Worm (Caenorhabditis elegans): ENCODE results near the gene ZK673.4.
"Not testable (repeated sequence)": the region's sequence is repeated elsewhere in the genome, so short reads cannot be mapped to it uniquely, and the experiment has no call there.

ZK673.4 gene

ce11 chrII:10490329-10490728, 37.6 kb downstream of the ZK673.4 start, which contains the start of gene clec-61:
clec-61 (minus strand) TSS chrII:10490537.
- TF ChIP-seq spr-1 (tag; optimal IDR thresholded peaks at IDR 0.05) (no peak), spr-3 (GFP tag; optimal IDR thresholded peaks at IDR 0.05) (no peak), dpl-1 (GFP tag; optimal IDR thresholded peaks at IDR 0.05) (no peak), lin-1 (GFP tag; IDR thresholded peaks at IDR 0.05) (no peak), hmg-1.1 (GFP tag; IDR thresholded peaks at IDR 0.05) (no peak), ceh-82 (tag; optimal IDR thresholded peaks at IDR 0.05) (no peak), ceh-32 (tag; optimal IDR thresholded peaks at IDR 0.05; ENCODE audit: poor library complexity) (no peak), ztf-7 (tag; optimal IDR thresholded peaks at IDR 0.05) (no peak), fos-1 (tag; optimal IDR thresholded peaks at IDR 0.05) (no peak), nhr-41 (GFP tag; IDR thresholded peaks at IDR 0.05) (no peak), hlh-30 (tag; optimal IDR thresholded peaks at IDR 0.05; ENCODE audit: insufficient read depth) (no peak), mxl-2 (GFP tag; conservative IDR thresholded peaks at IDR 0.05) (no peak), nhr-28 (tag; optimal IDR thresholded peaks at IDR 0.05) (peak; percentile 58), daf-8 (GFP tag; IDR thresholded peaks at IDR 0.05) (no peak), ceh-20 (GFP tag; IDR thresholded peaks at IDR 0.05) (no peak), gei-8 (GFP tag; optimal IDR thresholded peaks at IDR 0.05) (no peak), mdt-29 (GFP tag; IDR thresholded peaks at IDR 0.05) (no peak), aly-2 (tag; optimal IDR thresholded peaks at IDR 0.05) (no peak), mes-2 (tag; optimal IDR thresholded peaks at IDR 0.05; ENCODE audit: poor library complexity, severe bottlenecking) (no peak), nhr-76 (tag; optimal IDR thresholded peaks at IDR 0.05) (no peak), pqm-1 (tag; optimal IDR thresholded peaks at IDR 0.05) (peak; percentile 23), egl-27 (tag; optimal IDR thresholded peaks at IDR 0.05) (no peak), ZK337.2 (GFP tag; IDR thresholded peaks at IDR 0.05) (no peak), zfp-2 (tag; optimal IDR thresholded peaks at IDR 0.05) (no peak), Y48G9A.11 (GFP tag; IDR thresholded peaks at IDR 0.05) (no peak), T26A8.4 (GFP tag; IDR thresholded peaks at IDR 0.05) (no peak), daf-16 (GFP tag; optimal IDR thresholded peaks at IDR 0.05) (no peak), daf-16 (tag; optimal IDR thresholded peaks at IDR 0.05) (peak; percentile 87), nhr-42 (GFP tag; IDR thresholded peaks at IDR 0.05) (no peak), daf-19 (GFP tag; conservative IDR thresholded peaks at IDR 0.05) (no peak), lin-29 (GFP tag; IDR thresholded peaks at IDR 0.05) (no peak), dve-1 (tag; optimal IDR thresholded peaks at IDR 0.05; ENCODE audit: insufficient read depth) (peak; percentile 18)

DNA sequence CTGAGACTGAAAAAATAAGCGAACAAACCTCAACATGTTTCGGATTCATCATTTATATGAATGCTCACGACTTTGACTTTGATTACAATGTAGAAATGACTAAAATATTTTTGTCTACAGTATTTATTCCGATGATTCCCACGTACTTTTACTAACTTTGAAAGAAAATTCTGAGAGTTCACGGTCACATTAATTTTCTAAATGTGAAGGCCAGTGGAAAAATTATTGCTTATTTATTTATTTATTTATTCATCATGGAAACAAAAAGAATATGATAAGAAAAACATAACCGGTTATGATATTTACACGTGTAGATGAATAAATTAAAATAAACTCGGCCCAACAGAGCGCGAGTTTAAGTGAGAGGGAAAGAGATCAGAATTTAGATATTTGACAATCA, 40.3 kb downstream of the ZK673.4 start, which contains the start of gene ZK666.8:
Gene ZK666.8 (minus strand): TSS at position 101 of the 400 bp plus-strand sequence.
- TF ChIP-seq jun-1 (tag; optimal IDR thresholded peaks at IDR 0.05); ZK337.2 (GFP tag; IDR thresholded peaks at IDR 0.05); arid-1 (GFP tag; conservative IDR thresholded peaks at IDR 0.05): not testable (repeated sequence)

DNA sequence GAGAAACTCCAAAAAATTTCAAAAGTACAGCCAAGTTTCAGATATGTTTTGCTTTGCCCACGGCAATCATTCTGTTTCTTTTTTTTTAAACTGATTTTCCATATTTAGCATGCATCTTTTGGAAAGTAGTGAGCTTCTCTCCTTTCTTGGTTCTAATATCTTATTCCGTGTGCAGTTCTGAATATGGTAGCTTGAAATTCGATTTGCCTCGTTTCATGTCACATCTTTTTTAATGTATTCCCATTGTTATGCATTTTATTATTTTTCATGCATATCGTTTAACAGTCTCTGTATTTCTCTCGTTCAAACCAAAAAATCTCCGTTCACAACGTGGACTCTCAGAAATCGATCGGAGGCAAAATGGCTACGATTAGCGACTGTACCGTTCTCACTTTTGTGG, 41.7 kb downstream of the ZK673.4 start, which contains the start of gene ZK666.14:
Gene ZK666.14 (plus strand): TSS at position 301 of the 400 bp plus-strand sequence.
- TF ChIP-seq vab-7 (GFP tag; IDR thresholded peaks at IDR 0.05) (no peak), nhr-25 (tag; optimal IDR thresholded peaks at IDR 0.05; ENCODE audit: borderline replicate concordance, insufficient read depth) (no peak)

ce11 chrII:10495912-10496311, 43.2 kb downstream of the ZK673.4 start, which contains the start of gene ZK666.12:
ZK666.12 (plus strand) TSS chrII:10496212.
- no peak for TF ChIP-seq T26A8.4 (GFP tag; IDR thresholded peaks at IDR 0.05)
- no peak for TF ChIP-seq nhr-25 (tag; optimal IDR thresholded peaks at IDR 0.05; ENCODE audit: borderline replicate concordance, insufficient read depth)
- TF ChIP-seq mdl-1 (tag; optimal IDR thresholded peaks at IDR 0.05): no peak
- no peak for TF ChIP-seq zfp-3 (GFP tag; conservative IDR thresholded peaks at IDR 0.05)
- TF ChIP-seq saeg-2 (GFP tag; IDR thresholded peaks at IDR 0.05): no peak
